Worm (Caenorhabditis elegans): ENCODE measurements around the gene ZC196.8.

Gene ZC196.8

DNA sequence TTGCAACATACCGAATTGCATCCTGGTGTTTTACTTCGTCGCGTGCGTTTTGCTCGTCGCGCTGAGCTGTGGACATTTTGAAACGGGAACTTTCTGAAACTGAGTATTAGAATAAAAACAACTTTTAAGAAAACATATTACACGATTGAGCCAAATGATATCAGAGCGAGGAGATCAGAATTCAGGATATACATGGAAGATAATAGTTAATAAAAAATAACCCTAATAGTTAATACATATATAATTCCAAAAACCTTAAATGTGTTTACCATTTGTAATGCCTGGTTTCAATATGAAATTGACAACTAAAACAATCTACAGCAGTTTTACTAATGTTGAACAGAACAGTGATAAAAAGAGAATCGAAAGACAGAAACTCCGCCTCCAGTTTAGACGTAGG lies 40.8 kb upstream of the ZC196.8 start, which contains the start of gene B0507.8:
Gene B0507.8, minus strand, starts transcription at position 101 of the 400 bp plus-strand sequence.
- no peak for TF ChIP-seq pha-4 (GFP tag; IDR thresholded peaks at IDR 0.05)
- TF ChIP-seq pha-4 (tag; optimal IDR thresholded peaks at IDR 0.05) = no peak
- TF ChIP-seq mes-2 (tag; optimal IDR thresholded peaks at IDR 0.05; ENCODE audit: poor library complexity, severe bottlenecking) = no peak
- no peak for TF ChIP-seq ceh-62 (tag; optimal IDR thresholded peaks at IDR 0.05)
- TF ChIP-seq unc-62 (GFP tag; optimal IDR thresholded peaks at IDR 0.05 in 1 of 2) = no peak
- no peak for TF ChIP-seq unc-62 (tag; optimal IDR thresholded peaks at IDR 0.05)
- no peak for TF ChIP-seq ZK337.2 (GFP tag; IDR thresholded peaks at IDR 0.05)
- no peak for TF ChIP-seq pqm-1 (tag; optimal IDR thresholded peaks at IDR 0.05)
- TF ChIP-seq attf-4 (tag; optimal IDR thresholded peaks at IDR 0.05) = no peak
- no peak for TF ChIP-seq ctbp-1 (GFP tag; IDR thresholded peaks at IDR 0.05)
- TF ChIP-seq F10B5.3 (tag; optimal IDR thresholded peaks at IDR 0.05) = no peak
- no peak for TF ChIP-seq nhr-11 (tag; optimal IDR thresholded peaks at IDR 0.05)
- TF ChIP-seq aly-2 (tag; optimal IDR thresholded peaks at IDR 0.05) = no peak
- no peak for TF ChIP-seq daf-8 (GFP tag; IDR thresholded peaks at IDR 0.05)
- TF ChIP-seq nhr-42 (GFP tag; IDR thresholded peaks at IDR 0.05) = no peak
- TF ChIP-seq lin-29 (GFP tag; IDR thresholded peaks at IDR 0.05) = no peak
- TF ChIP-seq madf-9 (GFP tag; conservative IDR thresholded peaks at IDR 0.05) = no peak
- TF ChIP-seq cey-2 (tag; optimal IDR thresholded peaks at IDR 0.05; ENCODE audit: borderline replicate concordance, insufficient read depth) = no peak
- no peak for TF ChIP-seq F26F4.8 (GFP tag; conservative IDR thresholded peaks at IDR 0.05)
- no peak for TF ChIP-seq F49E8.2 (tag; optimal IDR thresholded peaks at IDR 0.05; ENCODE audit: borderline replicate concordance)
- no peak for TF ChIP-seq rbr-2 (tag; optimal IDR thresholded peaks at IDR 0.05)
- no peak for TF ChIP-seq spr-1 (tag; optimal IDR thresholded peaks at IDR 0.05)

DNA sequence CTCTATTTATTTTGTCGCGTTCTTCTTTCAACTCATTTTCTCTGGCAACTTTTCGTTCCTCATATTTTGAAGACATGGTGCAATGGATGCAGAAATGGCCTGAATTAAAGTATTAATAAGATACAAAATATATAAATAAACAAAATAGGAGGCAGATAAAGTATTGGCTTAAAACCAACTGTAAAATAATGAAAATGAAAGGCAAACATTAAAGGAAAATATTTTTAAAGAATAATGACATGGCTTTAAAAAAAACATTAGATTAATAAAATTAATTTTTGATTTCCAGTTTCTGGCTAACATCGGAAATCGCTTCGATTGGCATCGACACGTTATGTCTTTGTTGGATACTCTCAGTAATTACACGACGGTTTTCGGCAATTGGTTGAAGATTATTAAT lies 38.4 kb upstream of the ZC196.8 start, which contains the start of gene ddn-1:
Gene ddn-1, minus strand, starts transcription at position 101 of the 400 bp plus-strand sequence.
- TF ChIP-seq rbr-2 (tag; optimal IDR thresholded peaks at IDR 0.05) (no peak), php-3 (GFP tag; IDR thresholded peaks at IDR 0.05) (no peak), R02D3.7 (tag; optimal IDR thresholded peaks at IDR 0.05) (no peak), mdl-1 (tag; optimal IDR thresholded peaks at IDR 0.05) (no peak), zfp-3 (GFP tag; conservative IDR thresholded peaks at IDR 0.05) (no peak), dmd-6 (GFP tag; IDR thresholded peaks at IDR 0.05) (no peak)

DNA sequence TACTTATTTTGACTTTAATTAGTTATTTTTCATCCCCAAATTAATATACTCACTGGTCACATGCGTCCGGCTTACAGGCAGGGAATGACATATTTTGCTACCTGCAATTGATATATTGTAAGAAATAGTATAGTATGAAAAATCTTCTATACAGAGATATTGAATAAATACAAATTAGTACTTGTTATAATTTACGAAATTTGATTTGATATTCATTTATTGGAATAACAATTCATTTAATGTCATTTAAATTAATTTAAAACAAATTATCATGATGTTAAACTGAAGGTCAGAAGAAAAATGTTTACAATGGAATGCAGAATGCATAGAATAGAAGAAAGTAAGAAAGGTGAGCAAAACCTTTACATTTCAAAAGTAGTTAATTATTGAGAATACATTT lies 36.6 kb upstream of the ZC196.8 start, which contains the start of gene B0507.7:
Gene B0507.7, minus strand, starts transcription at position 101 of the 400 bp plus-strand sequence.
- no peak for TF ChIP-seq tra-1 (GFP tag; IDR thresholded peaks at IDR 0.05)
- no peak for TF ChIP-seq F44E2.7 (GFP tag; IDR thresholded peaks at IDR 0.05)
- no peak for TF ChIP-seq sdz-12 (GFP tag; optimal IDR thresholded peaks at IDR 0.05)
- no peak for TF ChIP-seq snpc-4 (tag; optimal IDR thresholded peaks at IDR 0.05)
- no peak for TF ChIP-seq mdt-29 (GFP tag; IDR thresholded peaks at IDR 0.05)
- no peak for TF ChIP-seq ceh-44 (GFP tag; IDR thresholded peaks at IDR 0.05)
- TF ChIP-seq nhr-77 (tag; optimal IDR thresholded peaks at IDR 0.05) = no peak
- TF ChIP-seq fos-1 (tag; optimal IDR thresholded peaks at IDR 0.05) = no peak
- TF ChIP-seq nhr-237 (tag; optimal IDR thresholded peaks at IDR 0.05) = no peak
- TF ChIP-seq ZK546.5 (tag; optimal IDR thresholded peaks at IDR 0.05) = no peak
- TF ChIP-seq aha-1 (tag) = no peak
- no peak for TF ChIP-seq pqm-1 (tag; optimal IDR thresholded peaks at IDR 0.05)
- TF ChIP-seq lin-29 (GFP tag; IDR thresholded peaks at IDR 0.05) = no peak
- no peak for TF ChIP-seq mes-2 (tag; optimal IDR thresholded peaks at IDR 0.05; ENCODE audit: poor library complexity, severe bottlenecking)
- TF ChIP-seq arid-1 (GFP tag; conservative IDR thresholded peaks at IDR 0.05) = no peak
- no peak for TF ChIP-seq mdl-1 (tag; optimal IDR thresholded peaks at IDR 0.05)
- no peak for TF ChIP-seq attf-4 (tag; optimal IDR thresholded peaks at IDR 0.05)
- no peak for TF ChIP-seq mxl-2 (GFP tag; conservative IDR thresholded peaks at IDR 0.05)
- TF ChIP-seq lin-39 (tag; optimal IDR thresholded peaks at IDR 0.05) = no peak
- TF ChIP-seq F37D6.2 (tag; optimal IDR thresholded peaks at IDR 0.05) = no peak

All from whole organism, L4 larva.